Worm (Caenorhabditis elegans) whole organism, young adult: ENCODE measurements around the gene T25E4.2.

Source experiments
- F39B2.1 ChIP-seq: fragments of 200-800 bp; sonication (Bioruptor generic); IDR thresholded peaks from 2 replicates; pipeline ENCODE4 v1.3.6; 2022; ENCODE audit warnings: missing genetic modification reagents, missing genetic modification characterization, missing compliant biosample characterization
- F52B5.7 ChIP-seq: sonication (generic microtip); optimal IDR thresholded peaks from 2 replicates; lab custom pipeline; 2016; ENCODE audit warnings: mild to moderate bottlenecking, missing genetic modification characterization, missing compliant biosample characterization
- F55B11.4 ChIP-seq: sonication (generic microtip); optimal IDR thresholded peaks from 2 replicates; lab custom pipeline; 2016; ENCODE audit warnings: missing compliant biosample characterization, missing genetic modification characterization, borderline replicate concordance; ENCODE audit not compliant: insufficient read depth
- Y53G8AR.9 ChIP-seq: fragments of 200-800 bp; sonication (Bioruptor generic); conservative IDR thresholded peaks from 2 replicates; pipeline ENCODE4 v1.3.6; 2022; ENCODE audit warnings: missing genetic modification reagents, missing genetic modification characterization, missing compliant biosample characterization
- Y79H2A.3 ChIP-seq: fragments of 200-800 bp; sonication (Bioruptor generic); conservative IDR thresholded peaks from 2 replicates; pipeline ENCODE4 v1.3.6; 2022; ENCODE audit warnings: missing genetic modification reagents, missing genetic modification characterization, missing compliant biosample characterization
- Y95B8A.8 ChIP-seq: fragments of 200-800 bp; sonication (Bioruptor generic); IDR thresholded peaks from 2 replicates; pipeline ENCODE4 v1.3.6; 2022; ENCODE audit warnings: missing genetic modification reagents, missing genetic modification characterization, missing compliant biosample characterization
- atf-7 ChIP-seq: sonication (generic microtip); optimal IDR thresholded peaks from 2 replicates; lab custom pipeline; 2017; ENCODE audit warnings: mild to moderate bottlenecking, missing genetic modification characterization, missing compliant biosample characterization
- attf-5 ChIP-seq: fragments of 200-800 bp; sonication (Bioruptor generic); optimal IDR thresholded peaks from 2 replicates; lab custom pipeline; 2018; ENCODE audit warnings: mild to moderate bottlenecking, missing genetic modification characterization, missing compliant biosample characterization
- bed-1 ChIP-seq: fragments of 200-800 bp; sonication (Bioruptor generic); IDR thresholded peaks from 2 replicates; pipeline ENCODE4 v1.3.6; 2022; ENCODE audit warnings: missing genetic modification reagents, missing genetic modification characterization, missing compliant biosample characterization
- bed-2 ChIP-seq: fragments of 200-800 bp; sonication (Bioruptor generic); IDR thresholded peaks from 2 replicates; pipeline ENCODE4 v1.3.6; 2022; ENCODE audit warnings: missing genetic modification reagents, missing genetic modification characterization, missing compliant biosample characterization
- cebp-1 ChIP-seq, 2 experiments: fragments of 200-800 bp in 1 of 2; sonication (Bioruptor generic) in 1 of 2; sonication (generic microtip) in 1 of 2; IDR thresholded peaks in 1 of 2; optimal IDR thresholded peaks in 1 of 2; 2 replicates each; pipeline versions ENCODE4 v1.3.6 to Lab custom; 2017 to 2022; ENCODE audit warnings: missing compliant biosample characterization in 2 of 2, missing genetic modification characterization in 2 of 2, mild to moderate bottlenecking in 1 of 2, missing genetic modification reagents in 1 of 2, moderate library complexity in 1 of 2
- ceh-27 ChIP-seq: fragments of 200-800 bp; sonication (Bioruptor generic); optimal IDR thresholded peaks from 2 replicates; lab custom pipeline; 2018; ENCODE audit warnings: mild to moderate bottlenecking, missing genetic modification characterization, moderate library complexity, missing compliant biosample characterization
- ceh-40 ChIP-seq: fragments of 200-800 bp; sonication (Bioruptor generic); IDR thresholded peaks from 2 replicates; pipeline ENCODE4 v1.3.6; 2022; ENCODE audit warnings: missing genetic modification characterization, missing compliant biosample characterization
- dox-1 ChIP-seq: fragments of 200-800 bp; sonication (Bioruptor generic); IDR thresholded peaks from 2 replicates; pipeline ENCODE4 v1.3.6; 2022; ENCODE audit warnings: missing genetic modification reagents, missing genetic modification characterization, missing compliant biosample characterization
- efl-1 ChIP-seq: fragments of 150-350 bp; optimal IDR thresholded peaks from 2 replicates; lab custom pipeline; 2014; ENCODE audit warnings: missing biosample characterization, missing genetic modification reagents, missing genetic modification characterization
- egl-18 ChIP-seq: fragments of 200-800 bp; sonication (Bioruptor generic); IDR thresholded peaks from 2 replicates; pipeline ENCODE4 v1.3.6; 2022; ENCODE audit warnings: missing genetic modification reagents, missing genetic modification characterization, missing compliant biosample characterization
- egl-44 ChIP-seq: fragments of 200-800 bp; sonication (Bioruptor generic); IDR thresholded peaks from 2 replicates; pipeline ENCODE4 v1.3.6; 2022; ENCODE audit warnings: missing genetic modification reagents, missing genetic modification characterization, missing compliant biosample characterization
- ekl-4 ChIP-seq: fragments of 200-800 bp; sonication (Bioruptor generic); IDR thresholded peaks from 2 replicates; pipeline ENCODE4 v1.3.6; 2022; ENCODE audit warnings: missing genetic modification reagents, missing genetic modification characterization, missing compliant biosample characterization
- ets-4 ChIP-seq: fragments of 200-800 bp; sonication (Bioruptor generic); optimal IDR thresholded peaks from 2 replicates; lab custom pipeline; 2018; ENCODE audit warnings: mild to moderate bottlenecking, missing genetic modification characterization, missing compliant biosample characterization
- him-1 ChIP-seq: sonication (generic microtip); optimal IDR thresholded peaks from 2 replicates; lab custom pipeline; 2016; ENCODE audit warnings: missing genotype, missing genetic modification reagents, missing genetic modification characterization, missing compliant biosample characterization
- hrde-1 ChIP-seq: sonication (generic microtip); optimal IDR thresholded peaks from 2 replicates; lab custom pipeline; 2016; ENCODE audit warnings: missing genetic modification characterization, mild to moderate bottlenecking, missing compliant biosample characterization, moderate library complexity, missing genotype, missing genetic modification reagents, borderline replicate concordance
- hsf-1 ChIP-seq: fragments of 200-800 bp; sonication (Bioruptor generic); IDR thresholded peaks from 2 replicates; pipeline ENCODE4 v1.3.6; 2022; ENCODE audit warnings: missing genetic modification reagents, missing genetic modification characterization, missing compliant biosample characterization
- let-607 ChIP-seq, 2 experiments: fragments of 200-800 bp in 1 of 2; sonication (Bioruptor generic) in 1 of 2; sonication (generic microtip) in 1 of 2; optimal IDR thresholded peaks; 2 replicates each; lab custom pipeline; 2016 to 2018; ENCODE audit warnings: mild to moderate bottlenecking in 2 of 2, missing compliant biosample characterization in 2 of 2, missing genetic modification characterization in 2 of 2, moderate library complexity in 2 of 2, missing genotype in 1 of 2
- lin-26 ChIP-seq: fragments of 200-800 bp; sonication (Bioruptor generic); IDR thresholded peaks from 2 replicates; pipeline ENCODE4 v1.3.6; 2022; ENCODE audit warnings: missing genetic modification reagents, missing genetic modification characterization, missing compliant biosample characterization
- lin-35 ChIP-seq, 3 experiments: fragments of 150-350 bp in 2 of 3; sonication (generic microtip) in 1 of 3; optimal IDR thresholded peaks; 2 replicates each; lab custom pipeline; 2014 to 2018; ENCODE audit warnings: missing biosample characterization in 3 of 3, missing genetic modification characterization in 3 of 3, missing genetic modification reagents in 3 of 3
- madf-10 ChIP-seq: sonication (generic microtip); optimal IDR thresholded peaks from 2 replicates; lab custom pipeline; 2016; ENCODE audit warnings: mild to moderate bottlenecking, missing genetic modification characterization, missing compliant biosample characterization
- mel-28 ChIP-seq: sonication (generic microtip); optimal IDR thresholded peaks from 2 replicates; lab custom pipeline; 2016; ENCODE audit warnings: borderline replicate concordance, mild to moderate bottlenecking, missing genetic modification characterization, missing compliant biosample characterization
- mes-4 ChIP-seq: sonication (generic microtip); optimal IDR thresholded peaks from 2 replicates; lab custom pipeline; 2016; ENCODE audit warnings: missing genotype, missing genetic modification characterization, missing compliant biosample characterization
- nfya-1 ChIP-seq: sonication (generic microtip); optimal IDR thresholded peaks from 2 replicates; lab custom pipeline; 2017; ENCODE audit warnings: antibody characterized with exemption, missing compliant biosample characterization, missing genetic modification characterization, borderline replicate concordance; ENCODE audit not compliant: insufficient read depth
- nfyb-1 ChIP-seq: fragments of 200-800 bp; sonication (Bioruptor generic); IDR thresholded peaks from 2 replicates; pipeline ENCODE4 v1.3.6; 2022; ENCODE audit warnings: missing genetic modification reagents, missing genetic modification characterization, missing compliant biosample characterization
- nhr-120 ChIP-seq: fragments of 200-800 bp; sonication (Bioruptor generic); IDR thresholded peaks from 2 replicates; pipeline ENCODE4 v1.3.6; 2022; ENCODE audit warnings: missing genetic modification characterization, missing compliant biosample characterization
- nhr-179 ChIP-seq: sonication (generic microtip); optimal IDR thresholded peaks from 2 replicates; lab custom pipeline; 2016; ENCODE audit warnings: mild to moderate bottlenecking, missing genetic modification characterization, missing compliant biosample characterization
- nhr-27 ChIP-seq: fragments of 200-800 bp; sonication (Bioruptor generic); optimal IDR thresholded peaks from 2 replicates; lab custom pipeline; 2018; ENCODE audit warnings: mild to moderate bottlenecking, missing genetic modification characterization, moderate library complexity, missing compliant biosample characterization
- nhr-80 ChIP-seq: sonication (generic microtip); optimal IDR thresholded peaks from 2 replicates; lab custom pipeline; 2016; ENCODE audit warnings: missing genetic modification characterization, missing compliant biosample characterization
- pbrm-1 ChIP-seq: fragments of 200-800 bp; sonication (Bioruptor generic); IDR thresholded peaks from 2 replicates; pipeline ENCODE4 v1.3.6; 2022; ENCODE audit warnings: missing genetic modification reagents, missing genetic modification characterization, missing compliant biosample characterization
- snpc-1.1 ChIP-seq: sonication (generic microtip); optimal IDR thresholded peaks from 2 replicates; lab custom pipeline; 2017; ENCODE audit warnings: missing genetic modification characterization, mild to moderate bottlenecking, missing compliant biosample characterization, antibody characterized with exemption, moderate library complexity, missing genotype, missing genetic modification reagents; ENCODE audit not compliant: insufficient read depth
- snpc-1.3 ChIP-seq: sonication (generic microtip); optimal IDR thresholded peaks from 2 replicates; lab custom pipeline; 2017; ENCODE audit warnings: missing genetic modification characterization, mild to moderate bottlenecking, missing compliant biosample characterization, antibody characterized with exemption, moderate library complexity, missing genotype, missing genetic modification reagents; ENCODE audit not compliant: insufficient read depth
- snpc-4 ChIP-seq, 5 experiments: fragments of 150-350 bp in 1 of 5; sonication (generic microtip) in 4 of 5; optimal IDR thresholded peaks; 2 replicates each; lab custom pipeline; 2014 to 2018; ENCODE audit warnings: missing genetic modification characterization in 5 of 5, missing biosample characterization in 3 of 5, antibody characterized with exemption in 2 of 5, mild to moderate bottlenecking in 2 of 5, missing compliant biosample characterization in 2 of 5, missing genotype in 2 of 5, moderate library complexity in 2 of 5, missing genetic modification reagents in 1 of 5
- unc-62 ChIP-seq: fragments of 150-350 bp; optimal IDR thresholded peaks from 2 replicates; lab custom pipeline; 2014; ENCODE audit warnings: missing biosample characterization, missing genetic modification reagents, missing genetic modification characterization
- zfh-2 ChIP-seq: fragments of 200-800 bp; sonication (Bioruptor generic); conservative IDR thresholded peaks from 2 replicates; pipeline ENCODE4 v1.3.6; 2022; ENCODE audit warnings: missing genetic modification reagents, missing genetic modification characterization, missing compliant biosample characterization
- ztf-22 ChIP-seq: fragments of 200-800 bp; sonication (Bioruptor generic); optimal IDR thresholded peaks from 2 replicates; lab custom pipeline; 2018; ENCODE audit warnings: mild to moderate bottlenecking, missing genetic modification characterization, moderate library complexity, missing compliant biosample characterization

T25E4.2 gene

DNA sequence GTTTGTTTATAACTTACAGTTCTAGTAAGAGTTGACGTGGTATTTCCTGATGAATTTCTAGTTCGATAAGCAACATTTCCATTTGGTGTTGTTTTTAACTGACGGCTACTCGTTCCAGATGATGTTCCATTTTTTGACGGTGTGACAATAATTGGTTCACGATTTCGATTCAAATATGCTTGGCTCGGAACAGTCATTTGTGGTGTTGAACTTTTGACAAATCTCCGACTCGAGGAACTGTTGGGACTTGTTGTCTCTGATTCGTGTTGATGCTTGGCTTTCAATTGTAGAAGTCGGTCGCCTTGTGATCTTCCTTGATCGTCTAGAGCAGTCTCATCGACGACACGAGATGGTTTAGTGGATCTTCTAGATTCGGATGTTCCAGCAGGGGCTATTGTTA is 9.3 kb upstream of the T25E4.2 start:
- no peak for TF ChIP-seq atf-7
- TF ChIP-seq nfyb-1 (GFP tag; lab: Robert Waterston, UW), result no peak
- TF ChIP-seq hsf-1 (GFP tag; lab: Robert Waterston, UW), result 0 out of 2 replicates have a peak, but pooled peaks have one; percentile 41
- TF ChIP-seq, all 124 proteins: peak for 1

ce11 chrII:5589690-5590089 is 7.5 kb upstream of the T25E4.2 start, which contains the start of gene C17G10.13:
C17G10.13 (minus strand) TSS chrII:5589790.
- TF ChIP-seq F39B2.1 (GFP tag; lab: Robert Waterston, UW) (no peak), snpc-1.1 (tag; lab: Kevin White, UChicago) (no peak), hrde-1 (tag; lab: Kevin White, UChicago) (no peak), nhr-120 (GFP tag; lab: Robert Waterston, UW) (no peak), F55B11.4 (no peak), Y53G8AR.9 (GFP tag; lab: Robert Waterston, UW) (no peak), ceh-40 (GFP tag; lab: Robert Waterston, UW) (no peak), him-1 (no peak), ztf-22 (GFP tag; lab: Kevin White, UChicago) (no peak), mes-4 (tag; lab: Kevin White, UChicago) (no peak), egl-44 (GFP tag; lab: Robert Waterston, UW) (no peak), pbrm-1 (GFP tag; lab: Robert Waterston, UW) (no peak), nfyb-1 (GFP tag; lab: Robert Waterston, UW) (no peak)

DNA sequence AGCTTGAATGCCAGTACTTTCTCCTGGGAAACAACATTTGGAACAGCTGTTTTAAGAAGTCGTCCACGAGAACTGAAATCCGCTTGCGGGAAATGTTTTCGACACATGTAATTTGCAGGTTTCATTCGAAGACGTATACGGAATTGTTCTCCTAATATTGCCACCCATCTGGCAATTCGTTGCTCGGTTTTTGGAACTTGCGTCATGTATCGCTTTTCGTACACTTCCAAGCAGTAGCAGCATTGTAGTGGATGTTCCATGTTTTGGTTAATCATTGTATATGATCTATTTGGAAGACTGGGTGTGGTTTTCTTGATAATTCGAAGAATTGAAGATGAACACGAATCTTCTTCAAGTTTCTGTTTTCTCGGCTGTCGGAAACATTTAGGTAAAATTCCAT is 5.6 kb upstream of the T25E4.2 start:
- no peak for TF ChIP-seq lin-35 (GFP tag; optimal IDR thresholded peaks at IDR 0.05; lab: Kevin White, UChicago)
- no peak for TF ChIP-seq snpc-1.3 (tag; lab: Kevin White, UChicago)
- no peak for TF ChIP-seq nhr-179
- no peak for TF ChIP-seq egl-18 (GFP tag; lab: Robert Waterston, UW)
- no peak for TF ChIP-seq F52B5.7
- TF ChIP-seq attf-5 (GFP tag; lab: Kevin White, UChicago), result no peak
- no peak for TF ChIP-seq efl-1 (GFP tag; lab: Kevin White, UChicago)
- TF ChIP-seq unc-62 (GFP tag; lab: Kevin White, UChicago), result no peak
- no peak for TF ChIP-seq ekl-4 (GFP tag; lab: Robert Waterston, UW)
- no peak for TF ChIP-seq ceh-27 (GFP tag; lab: Kevin White, UChicago)
- no peak for TF ChIP-seq mel-28 (tag; lab: Kevin White, UChicago)
- TF ChIP-seq nfya-1 (tag; lab: Kevin White, UChicago), result no peak
- TF ChIP-seq cebp-1 (GFP tag; IDR thresholded peaks at IDR 0.05; lab: Robert Waterston, UW), result no peak
- no peak for TF ChIP-seq cebp-1 (tag; optimal IDR thresholded peaks at IDR 0.05; lab: Kevin White, UChicago)
- TF ChIP-seq bed-1, result no peak
- no peak for TF ChIP-seq ztf-22 (GFP tag; lab: Kevin White, UChicago)
- TF ChIP-seq, all 124 proteins: peak for 0

DNA sequence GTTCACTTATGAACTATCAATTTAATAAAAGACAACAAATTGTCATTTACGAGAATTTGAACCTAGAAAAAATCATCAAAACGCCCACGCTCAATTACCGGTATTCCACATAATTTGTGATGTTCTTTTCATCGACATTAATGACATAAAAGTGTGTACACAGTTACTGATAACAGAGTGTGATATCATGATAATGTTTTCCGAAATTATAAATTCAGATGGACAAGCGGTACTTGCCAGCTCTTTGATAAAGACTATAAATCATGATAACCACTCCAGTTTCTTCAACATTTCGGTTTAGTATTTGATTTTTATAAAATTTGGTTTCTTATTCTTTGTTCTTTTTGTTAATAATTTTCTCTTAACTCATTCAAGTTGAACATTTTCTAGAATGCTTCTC is 3.6 kb upstream of the T25E4.2 start, which contains the start of gene lys-8:
lys-8 (plus strand) TSS at position 391 of the 400 bp plus-strand sequence.
- TF ChIP-seq Y95B8A.8 (GFP tag; lab: Robert Waterston, UW), result no peak
- no peak for TF ChIP-seq Y79H2A.3
- TF ChIP-seq mes-4 (tag; lab: Kevin White, UChicago), result no peak
- peak; percentile 93 for TF ChIP-seq nhr-80
- TF ChIP-seq madf-10 (tag; lab: Kevin White, UChicago), result no peak
- no peak for TF ChIP-seq F52B5.7
- peak; percentile 46; the same call in 1 of the 2 replicates for TF ChIP-seq dox-1
- TF ChIP-seq let-607 (tag; optimal IDR thresholded peaks at IDR 0.05; lab: Kevin White, UChicago), result peak in 1 of 2 experiments; percentile 13
- no peak for TF ChIP-seq snpc-4 (GFP tag; optimal IDR thresholded peaks at IDR 0.05; lab: Kevin White, UChicago)
- peak in 1 of 4 experiments; percentile 49 for TF ChIP-seq snpc-4 (tag; optimal IDR thresholded peaks at IDR 0.05; lab: Kevin White, UChicago)
- TF ChIP-seq lin-26 (GFP tag; lab: Robert Waterston, UW), result no peak
- no peak for TF ChIP-seq zfh-2
- no peak for TF ChIP-seq bed-2 (GFP tag; lab: Robert Waterston, UW)
- no peak for TF ChIP-seq nhr-27 (tag; lab: Kevin White, UChicago)
- no peak for TF ChIP-seq atf-7
- no peak for TF ChIP-seq Y53G8AR.9 (GFP tag; lab: Robert Waterston, UW)
- peak; percentile 44 for TF ChIP-seq ets-4 (GFP tag; lab: Kevin White, UChicago)
